Worm (Caenorhabditis elegans) whole organism, mixed stage, embryonic: ENCODE results near the gene T04C12.8.

Experiments used
- bed-3 ChIP-seq: fragments of 200-800 bp; sonication (Bioruptor generic); optimal IDR thresholded peaks from 3 replicates; lab custom pipeline; 2018; ENCODE audit warnings: mild to moderate bottlenecking, missing genetic modification characterization, moderate library complexity, missing compliant biosample characterization
- blmp-1 ChIP-seq: fragments of 150-350 bp; optimal IDR thresholded peaks from 2 replicates; lab custom pipeline; 2014; ENCODE audit warnings: missing biosample characterization, missing genetic modification characterization
- ceh-39 ChIP-seq: fragments of 150-350 bp; optimal IDR thresholded peaks from 2 replicates; lab custom pipeline; 2014; ENCODE audit warnings: missing biosample characterization, missing genetic modification characterization
- ceh-43 ChIP-seq: fragments of 200-800 bp; sonication (Bioruptor generic); optimal IDR thresholded peaks from 2 replicates; lab custom pipeline; 2018; ENCODE audit warnings: mild to moderate bottlenecking, missing genetic modification characterization, moderate library complexity, missing compliant biosample characterization
- ceh-83 ChIP-seq: fragments of 200-800 bp; sonication (Bioruptor generic); optimal IDR thresholded peaks from 2 replicates; lab custom pipeline; 2018; ENCODE audit warnings: mild to moderate bottlenecking, missing genetic modification characterization, missing compliant biosample characterization
- ces-1 ChIP-seq: fragments of 150-350 bp; optimal IDR thresholded peaks from 2 replicates; lab custom pipeline; 2014; ENCODE audit warnings: missing biosample characterization, missing genetic modification reagents, missing genetic modification characterization
- drap-1 ChIP-seq: fragments of 200-800 bp; sonication (Bioruptor generic); optimal IDR thresholded peaks from 3 replicates; lab custom pipeline; 2018; ENCODE audit warnings: mild to moderate bottlenecking, missing genetic modification characterization, missing compliant biosample characterization
- elt-1 ChIP-seq: sonication (generic microtip); optimal IDR thresholded peaks from 2 replicates; lab custom pipeline; 2017; ENCODE audit warnings: missing genetic modification characterization, mild to moderate bottlenecking, missing compliant biosample characterization, antibody characterized with exemption, moderate library complexity, borderline replicate concordance; ENCODE audit not compliant: insufficient read depth
- elt-3 ChIP-seq: fragments of 150-350 bp; optimal IDR thresholded peaks from 2 replicates; lab custom pipeline; 2014; ENCODE audit warnings: missing biosample characterization, missing genetic modification characterization
- flh-1 ChIP-seq: fragments of 200-800 bp; sonication (Bioruptor generic); optimal IDR thresholded peaks from 2 replicates; lab custom pipeline; 2018; ENCODE audit warnings: mild to moderate bottlenecking, missing genetic modification characterization, moderate library complexity, missing compliant biosample characterization
- ham-2 ChIP-seq: fragments of 200-800 bp; sonication (Bioruptor generic); optimal IDR thresholded peaks from 2 replicates; lab custom pipeline; 2018; ENCODE audit warnings: mild to moderate bottlenecking, missing genetic modification characterization, missing compliant biosample characterization
- hlh-1 ChIP-seq: fragments of 150-350 bp; optimal IDR thresholded peaks from 2 replicates; lab custom pipeline; 2014; ENCODE audit warnings: missing biosample characterization, missing genetic modification reagents, missing genetic modification characterization
- lin-13 ChIP-seq: fragments of 150-350 bp; optimal IDR thresholded peaks from 2 replicates; lab custom pipeline; 2014; ENCODE audit warnings: missing biosample characterization, missing genetic modification characterization
- lin-32 ChIP-seq: fragments of 200-800 bp; sonication (Bioruptor generic); optimal IDR thresholded peaks from 2 replicates; lab custom pipeline; 2018; ENCODE audit warnings: mild to moderate bottlenecking, missing genetic modification characterization, missing compliant biosample characterization
- lsy-2 ChIP-seq: fragments of 150-350 bp; optimal IDR thresholded peaks from 2 replicates; lab custom pipeline; 2014; ENCODE audit warnings: missing biosample characterization, missing genetic modification characterization
- mab-5 ChIP-seq: fragments of 150-350 bp; optimal IDR thresholded peaks from 2 replicates; lab custom pipeline; 2014; ENCODE audit warnings: missing biosample characterization, missing genetic modification characterization
- mep-1 ChIP-seq: fragments of 150-350 bp; optimal IDR thresholded peaks from 2 replicates; lab custom pipeline; 2017; ENCODE audit warnings: missing biosample characterization, missing genetic modification reagents, missing genetic modification characterization, inconsistent platforms
- mls-2 ChIP-seq: sonication (generic microtip); optimal IDR thresholded peaks from 2 replicates; lab custom pipeline; 2016; ENCODE audit warnings: mild to moderate bottlenecking, missing genetic modification characterization, moderate library complexity, missing compliant biosample characterization
- nhr-12 ChIP-seq: fragments of 150-350 bp; optimal IDR thresholded peaks from 2 replicates; lab custom pipeline; 2014; ENCODE audit warnings: missing biosample characterization, missing genetic modification characterization
- nhr-2 ChIP-seq: fragments of 150-350 bp; optimal IDR thresholded peaks from 2 replicates; lab custom pipeline; 2014; ENCODE audit warnings: missing biosample characterization, missing genetic modification characterization
- nhr-237 ChIP-seq: fragments of 150-350 bp; optimal IDR thresholded peaks from 2 replicates; lab custom pipeline; 2014; ENCODE audit warnings: missing biosample characterization, missing genetic modification characterization
- nhr-28 ChIP-seq: fragments of 150-350 bp; optimal IDR thresholded peaks from 2 replicates; lab custom pipeline; 2014; ENCODE audit warnings: missing biosample characterization, missing genetic modification characterization
- nhr-76 ChIP-seq: sonication (generic microtip); optimal IDR thresholded peaks from 2 replicates; lab custom pipeline; 2017; ENCODE audit warnings: missing biosample characterization, missing genetic modification characterization
- pha-4 ChIP-seq: fragments of 150-350 bp; optimal IDR thresholded peaks from 2 replicates; lab custom pipeline; 2018; ENCODE audit warnings: missing biosample characterization, missing genetic modification reagents, missing genetic modification characterization
- sem-2 ChIP-seq: fragments of 200-800 bp; sonication (Bioruptor generic); optimal IDR thresholded peaks from 2 replicates; lab custom pipeline; 2018; ENCODE audit warnings: mild to moderate bottlenecking, missing genetic modification characterization, missing compliant biosample characterization
- snpc-4 ChIP-seq: fragments of 150-350 bp; optimal IDR thresholded peaks from 2 replicates; lab custom pipeline; 2014; ENCODE audit warnings: missing biosample characterization, missing genetic modification characterization
- sptf-1 ChIP-seq: sonication (generic microtip); optimal IDR thresholded peaks from 2 replicates; lab custom pipeline; 2017; ENCODE audit warnings: mild to moderate bottlenecking, missing genetic modification characterization, moderate library complexity, missing compliant biosample characterization
- tbx-8 ChIP-seq: fragments of 200-800 bp; sonication (Bioruptor generic); optimal IDR thresholded peaks from 2 replicates; lab custom pipeline; 2018; ENCODE audit warnings: mild to moderate bottlenecking, missing genetic modification characterization, moderate library complexity, missing compliant biosample characterization
- unc-120 ChIP-seq: sonication (generic microtip); optimal IDR thresholded peaks from 2 replicates; lab custom pipeline; 2017; ENCODE audit warnings: missing genetic modification characterization, missing compliant biosample characterization; ENCODE audit not compliant: poor library complexity, severe bottlenecking
- unc-39 ChIP-seq: fragments of 150-350 bp; optimal IDR thresholded peaks from 2 replicates; lab custom pipeline; 2014; ENCODE audit warnings: missing biosample characterization, missing genetic modification characterization
- unc-62 ChIP-seq: fragments of 150-350 bp; optimal IDR thresholded peaks from 2 replicates; lab custom pipeline; 2014; ENCODE audit warnings: missing biosample characterization, missing genetic modification reagents, missing genetic modification characterization
- zip-8 ChIP-seq: fragments of 150-350 bp; optimal IDR thresholded peaks from 2 replicates; lab custom pipeline; 2014; ENCODE audit warnings: missing biosample characterization, missing genetic modification characterization
- ztf-11 ChIP-seq: fragments of 150-350 bp; optimal IDR thresholded peaks from 2 replicates; lab custom pipeline; 2014; ENCODE audit warnings: missing biosample characterization, missing genetic modification characterization

T04C12.8 gene

ce11 chrV:11053827-11054226 is 15.3 kb downstream of the T04C12.8 start, which contains the start of gene T04C12.7:
Gene T04C12.7 (plus strand): TSS chrV:11054127.
- no peak for TF ChIP-seq hlh-1
- TF ChIP-seq nhr-237 (tag; lab: Kevin White, UChicago) = no peak
- TF ChIP-seq ztf-11 (tag; lab: Kevin White, UChicago) = no peak
- TF ChIP-seq unc-39 = no peak
- TF ChIP-seq mls-2 (tag; lab: Kevin White, UChicago) = no peak
- no peak for TF ChIP-seq unc-62 (GFP tag; lab: Kevin White, UChicago)
- no peak for TF ChIP-seq mab-5
- TF ChIP-seq elt-3 (tag; lab: Kevin White, UChicago) = no peak
- no peak for TF ChIP-seq sptf-1 (tag; lab: Kevin White, UChicago)
- TF ChIP-seq nhr-12 = no peak
- no peak for TF ChIP-seq bed-3
- no peak for TF ChIP-seq nhr-28
- no peak for TF ChIP-seq sem-2 (GFP tag; lab: Kevin White, UChicago)
- TF ChIP-seq snpc-4 (tag; lab: Kevin White, UChicago) = no peak
- TF ChIP-seq ceh-39 (tag; lab: Kevin White, UChicago) = no peak
- no peak for TF ChIP-seq elt-1 (tag; lab: Kevin White, UChicago)
- no peak for TF ChIP-seq nhr-76 (tag; lab: Kevin White, UChicago)
- TF ChIP-seq ceh-43 (GFP tag; lab: Kevin White, UChicago) = no peak

ce11 chrV:11051921-11052320 is 17.2 kb downstream of the T04C12.8 start, which contains the start of gene T04C12.33:
Gene T04C12.33 (plus strand): TSS chrV:11052221.
- TF ChIP-seq ceh-43 (GFP tag; lab: Kevin White, UChicago) (no peak), elt-3 (tag; lab: Kevin White, UChicago) (no peak), mab-5 (no peak), nhr-76 (tag; lab: Kevin White, UChicago) (no peak), tbx-8 (GFP tag; lab: Kevin White, UChicago) (no peak), flh-1 (no peak), blmp-1 (tag; lab: Kevin White, UChicago) (no peak), ztf-11 (tag; lab: Kevin White, UChicago) (no peak), elt-1 (tag; lab: Kevin White, UChicago) (no peak), unc-120 (tag; lab: Kevin White, UChicago) (no peak), sptf-1 (tag; lab: Kevin White, UChicago) (no peak), lin-13 (tag; lab: Kevin White, UChicago) (no peak), hlh-1 (no peak)
- TF ChIP-seq, all 35 proteins: peak for 0

DNA sequence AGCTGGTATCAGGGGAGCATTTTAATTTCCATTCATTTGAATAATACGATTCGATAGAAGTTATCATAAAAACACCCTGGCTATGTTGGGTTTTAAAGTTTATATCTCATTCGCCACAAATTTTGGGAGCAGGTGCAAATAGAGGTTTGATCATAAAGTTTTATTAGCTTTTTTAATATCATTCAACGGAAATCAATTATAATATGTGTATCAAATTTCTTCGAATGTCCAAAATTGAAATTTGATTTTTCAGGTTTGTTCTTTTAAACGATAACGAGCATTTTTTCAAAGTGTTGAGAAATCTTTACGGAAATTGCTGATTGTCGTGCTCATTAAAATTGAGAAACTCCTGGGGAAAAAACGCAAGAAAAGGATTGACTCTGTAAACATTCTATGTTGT is 20.5 kb downstream of the T04C12.8 start, which contains the start of gene srh-74:
Gene srh-74 (minus strand): TSS at position 101 of the 400 bp plus-strand sequence.
- no peak for TF ChIP-seq sptf-1 (tag; lab: Kevin White, UChicago)
- no peak for TF ChIP-seq elt-1 (tag; lab: Kevin White, UChicago)
- TF ChIP-seq blmp-1 (tag; lab: Kevin White, UChicago) = no peak
- no peak for TF ChIP-seq unc-39
- no peak for TF ChIP-seq ces-1 (GFP tag; lab: Kevin White, UChicago)
- no peak for TF ChIP-seq ceh-83 (GFP tag; lab: Kevin White, UChicago)

- TF ChIP-seq pha-4 (tag; lab: Kevin White, UChicago) (no peak), mls-2 (tag; lab: Kevin White, UChicago) (no peak), tbx-8 (GFP tag; lab: Kevin White, UChicago) (no peak), nhr-237 (tag; lab: Kevin White, UChicago) (no peak), ceh-39 (tag; lab: Kevin White, UChicago) (no peak), lsy-2 (no peak), ceh-83 (GFP tag; lab: Kevin White, UChicago) (no peak), drap-1 (GFP tag; lab: Kevin White, UChicago) (no peak)
These were observed 22.4 kb downstream of the T04C12.8 start, which contains the start of gene dhs-18 for ce11 chrV:11046730-11047129. Gene dhs-18 (minus strand): TSS chrV:11046833.

DNA sequence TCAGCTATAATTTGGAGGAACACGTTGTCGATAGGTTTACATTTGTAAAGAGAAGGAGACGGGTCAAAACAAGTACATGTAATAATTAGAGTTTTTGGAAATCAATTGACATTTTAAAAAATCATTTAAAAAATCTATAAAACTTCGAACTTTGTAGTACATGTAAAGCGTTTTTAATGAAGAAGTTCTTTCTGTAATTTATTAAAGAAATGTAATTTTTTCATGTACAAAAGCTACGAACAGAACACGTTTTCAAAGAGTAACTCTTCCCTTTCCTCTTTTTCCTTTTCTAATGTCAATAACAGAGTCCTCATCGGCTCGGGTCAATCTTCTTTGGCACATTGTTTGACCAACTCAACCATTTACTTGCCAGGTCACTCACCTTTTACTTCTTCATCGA is 25.4 kb downstream of the T04C12.8 start, which contains the start of gene C45B11.6:
Gene C45B11.6 (plus strand): TSS at position 301 of the 400 bp plus-strand sequence.
- TF ChIP-seq ham-2 (no peak), nhr-2 (tag; lab: Kevin White, UChicago) (peak; percentile 28), sem-2 (GFP tag; lab: Kevin White, UChicago) (no peak), lin-32 (GFP tag; lab: Kevin White, UChicago) (no peak), pha-4 (tag; lab: Kevin White, UChicago) (no peak), mep-1 (tag; lab: Kevin White, UChicago) (no peak), zip-8 (tag; lab: Kevin White, UChicago) (no peak), hlh-1 (no peak)
- TF ChIP-seq, all 35 proteins: peak for 1
